Fruit fly (Drosophila melanogaster) whole organism, embryonic: Measurements from ENCODE around the gene CG5850.
A peak's percentile ranks its signal among the peaks of the same experiment; 100 is the strongest.

Experiments used
- CG10366 ChIP-seq: fragments of 200-800 bp; sonication (Bioruptor generic); IDR thresholded peaks from 2 replicates; pipeline ENCODE4 v1.3.6; 2022; ENCODE audit warnings: missing biosample characterization, missing genetic modification characterization
- CG10431 ChIP-seq: fragments of 200-800 bp; sonication (Bioruptor generic); optimal IDR thresholded peaks from 3 replicates; lab custom pipeline; 2018; ENCODE audit warnings: missing biosample characterization, mild to moderate bottlenecking, missing genetic modification characterization
- CG10654 ChIP-seq: fragments of 200-800 bp; sonication (Bioruptor generic); optimal IDR thresholded peaks from 2 replicates; lab custom pipeline; 2016; ENCODE audit warnings: missing biosample characterization, missing genetic modification characterization
- CG10979 ChIP-seq: fragments of 200-800 bp; sonication (Bioruptor generic); optimal IDR thresholded peaks from 2 replicates; lab custom pipeline; 2018; ENCODE audit warnings: missing biosample characterization, mild to moderate bottlenecking, missing genetic modification characterization, moderate library complexity
- CG12659 ChIP-seq: fragments of 200-800 bp; sonication (Bioruptor generic); optimal IDR thresholded peaks from 3 replicates; lab custom pipeline; 2017; ENCODE audit warnings: mild to moderate bottlenecking, missing biosample characterization, missing genetic modification reagents, missing genetic modification characterization
- CG12942 ChIP-seq: fragments of 200-800 bp; sonication (Bioruptor generic); optimal IDR thresholded peaks from 3 replicates; lab custom pipeline; 2016; ENCODE audit warnings: missing biosample characterization, missing genetic modification characterization
- CG13296 ChIP-seq: fragments of 200-800 bp; sonication (Bioruptor generic); optimal IDR thresholded peaks from 3 replicates; lab custom pipeline; 2018; ENCODE audit warnings: missing biosample characterization, mild to moderate bottlenecking, missing genetic modification characterization
- CG14710 ChIP-seq: fragments of 200-800 bp; sonication (Bioruptor generic); optimal IDR thresholded peaks from 3 replicates; lab custom pipeline; 2019; ENCODE audit warnings: missing biosample characterization, mild to moderate bottlenecking, missing genetic modification characterization, moderate library complexity
- CG15479 ChIP-seq: fragments of 200-800 bp; sonication (Bioruptor generic); optimal IDR thresholded peaks from 3 replicates; lab custom pipeline; 2019; ENCODE audit warnings: missing biosample characterization, mild to moderate bottlenecking, missing genetic modification characterization, moderate library complexity
- CG1602 ChIP-seq: fragments of 200-800 bp; sonication (Bioruptor generic); optimal IDR thresholded peaks from 3 replicates; lab custom pipeline; 2016; ENCODE audit warnings: missing biosample characterization, missing genetic modification characterization
- CG1647 ChIP-seq: fragments of 200-800 bp; sonication (Bioruptor generic); optimal IDR thresholded peaks from 3 replicates; lab custom pipeline; 2016; ENCODE audit warnings: missing biosample characterization, missing genetic modification characterization
- CG17568 ChIP-seq: fragments of 200-800 bp; sonication (Bioruptor generic); optimal IDR thresholded peaks from 2 replicates; lab custom pipeline; 2018; ENCODE audit warnings: missing biosample characterization, mild to moderate bottlenecking, missing genetic modification characterization, moderate library complexity
- CG17829 ChIP-seq: fragments of 200-800 bp; optimal IDR thresholded peaks from 2 replicates; lab custom pipeline; 2019; ENCODE audit warnings: missing biosample characterization, mild to moderate bottlenecking, missing genetic modification characterization, moderate library complexity
- CG1792 ChIP-seq: fragments of 200-800 bp; sonication (Bioruptor generic); optimal IDR thresholded peaks from 2 replicates; lab custom pipeline; 2016; ENCODE audit warnings: missing biosample characterization, missing genetic modification characterization
- CG18476 ChIP-seq: fragments of 200-800 bp; sonication (Bioruptor generic); optimal IDR thresholded peaks from 2 replicates; lab custom pipeline; 2016; ENCODE audit warnings: missing biosample characterization, mild to moderate bottlenecking, missing genetic modification characterization
- CG3065 ChIP-seq: fragments of 200-800 bp; sonication (Bioruptor generic); optimal IDR thresholded peaks from 2 replicates; lab custom pipeline; 2016; ENCODE audit warnings: missing biosample characterization, missing genetic modification characterization
- CG3281 ChIP-seq: fragments of 200-800 bp; sonication (Bioruptor generic); optimal IDR thresholded peaks from 3 replicates; lab custom pipeline; 2017; ENCODE audit warnings: missing biosample characterization, mild to moderate bottlenecking, missing genetic modification characterization
- CG3838 ChIP-seq: fragments of 200-800 bp; sonication (Bioruptor generic); optimal IDR thresholded peaks from 3 replicates; lab custom pipeline; 2016; ENCODE audit warnings: missing biosample characterization, missing genetic modification characterization
- CG5953 ChIP-seq: fragments of 200-800 bp; sonication (Bioruptor generic); IDR thresholded peaks from 2 replicates; pipeline ENCODE4 v1.3.6; 2022; ENCODE audit warnings: missing biosample characterization, missing genetic modification characterization
- CG6854 ChIP-seq: fragments of 200-800 bp; sonication (Bioruptor generic); optimal IDR thresholded peaks from 3 replicates; lab custom pipeline; 2017; ENCODE audit warnings: missing biosample characterization, mild to moderate bottlenecking, missing genetic modification characterization
- D19A ChIP-seq: fragments of 200-800 bp; optimal IDR thresholded peaks from 3 replicates; lab custom pipeline; 2019; ENCODE audit warnings: missing biosample characterization, mild to moderate bottlenecking, missing genetic modification characterization, moderate library complexity
- Dad ChIP-seq: fragments of 200-800 bp; sonication (Bioruptor generic); optimal IDR thresholded peaks from 3 replicates; lab custom pipeline; 2016; ENCODE audit warnings: missing biosample characterization, missing genetic modification characterization
- Drgx ChIP-seq: fragments of 200-800 bp; sonication (Bioruptor generic); IDR thresholded peaks from 2 replicates; pipeline ENCODE4 v1.3.6; 2022; ENCODE audit warnings: missing biosample characterization, missing genetic modification characterization
- Gsc ChIP-seq: fragments of 200-800 bp; sonication (Bioruptor generic); IDR thresholded peaks from 2 replicates; pipeline ENCODE4 v1.3.6; 2022; ENCODE audit warnings: missing biosample characterization, missing genetic modification characterization
- H2.0 ChIP-seq: fragments of 200-800 bp; sonication (Bioruptor generic); IDR thresholded peaks from 2 replicates; pipeline ENCODE4 v1.3.6; 2022; ENCODE audit warnings: missing biosample characterization, missing genetic modification characterization
- HLH4C ChIP-seq: fragments of 200-800 bp; sonication (Bioruptor generic); IDR thresholded peaks from 3 replicates; pipeline ENCODE4 v1.3.6; 2022; ENCODE audit warnings: missing biosample characterization, missing genetic modification characterization; ENCODE audit not compliant: partially characterized antibody
- Kr ChIP-seq: fragments of 200-800 bp; sonication (Bioruptor generic); optimal IDR thresholded peaks from 2 replicates; lab custom pipeline; 2017; ENCODE audit warnings: missing biosample characterization, mild to moderate bottlenecking, missing genetic modification characterization
- Tbp ChIP-seq: fragments of >200 bp; optimal IDR thresholded peaks from 2 replicates; lab custom pipeline; 2018; ENCODE audit warnings: missing biosample characterization, missing genetic modification characterization
- abd-A ChIP-seq: fragments of 200-800 bp; sonication (Bioruptor generic); optimal IDR thresholded peaks from 3 replicates; lab custom pipeline; 2019; ENCODE audit warnings: missing biosample characterization, mild to moderate bottlenecking, missing genetic modification characterization, moderate library complexity
- chinmo ChIP-seq: fragments of 200-800 bp; sonication (Bioruptor generic); IDR thresholded peaks from 4 replicates; pipeline ENCODE4 v1.3.6; 2022; ENCODE audit warnings: missing biosample characterization, missing genetic modification characterization; ENCODE audit not compliant: partially characterized antibody
- crp ChIP-seq, 2 experiments: fragments of 200-800 bp; sonication (Bioruptor generic); optimal IDR thresholded peaks; 2 replicates in 1 of 2; 3 replicates in 1 of 2; lab custom pipeline; 2017; ENCODE audit warnings: missing biosample characterization in 2 of 2, missing genetic modification characterization in 2 of 2, mild to moderate bottlenecking in 1 of 2, moderate library complexity in 1 of 2
- exex ChIP-seq: fragments of 200-800 bp; sonication (Bioruptor generic); optimal IDR thresholded peaks from 4 replicates; lab custom pipeline; 2018; ENCODE audit warnings: missing biosample characterization, mild to moderate bottlenecking, missing genetic modification characterization, moderate library complexity
- fu2 ChIP-seq: fragments of 200-800 bp; sonication (Bioruptor generic); optimal IDR thresholded peaks from 2 replicates; lab custom pipeline; 2016; ENCODE audit warnings: missing biosample characterization, missing genetic modification characterization
- gcm2 ChIP-seq: fragments of 200-800 bp; sonication (Bioruptor generic); optimal IDR thresholded peaks from 2 replicates; lab custom pipeline; 2016; ENCODE audit warnings: missing biosample characterization, missing genetic modification characterization
- gem ChIP-seq: fragments of 200-800 bp; sonication (Bioruptor generic); optimal IDR thresholded peaks from 2 replicates; lab custom pipeline; 2019; ENCODE audit warnings: missing biosample characterization, mild to moderate bottlenecking, missing genetic modification characterization, moderate library complexity
- lov ChIP-seq, 2 experiments: fragments of 200-800 bp in 1 of 2; fragments of >200 bp in 1 of 2; sonication (Bioruptor generic) in 1 of 2; IDR thresholded peaks in 1 of 2; optimal IDR thresholded peaks in 1 of 2; 2 replicates in 1 of 2; 3 replicates in 1 of 2; pipeline versions ENCODE4 v1.3.6 to Lab custom; 2017 to 2022; ENCODE audit warnings: missing biosample characterization in 1 of 2, missing genetic modification characterization in 1 of 2
- odd ChIP-seq: fragments of 200-800 bp; sonication (Bioruptor generic); optimal IDR thresholded peaks from 2 replicates; lab custom pipeline; 2017; ENCODE audit warnings: missing biosample characterization, mild to moderate bottlenecking, missing genetic modification characterization
- p53 ChIP-seq: fragments of 200-800 bp; sonication (Bioruptor generic); optimal IDR thresholded peaks from 2 replicates; lab custom pipeline; 2016; ENCODE audit warnings: missing biosample characterization, missing genetic modification characterization
- pho ChIP-seq: fragments of 200-800 bp; sonication (Bioruptor generic); optimal IDR thresholded peaks from 2 replicates; lab custom pipeline; 2016; ENCODE audit warnings: missing biosample characterization, missing genetic modification characterization
- prd ChIP-seq, 3 experiments: fragments of >200 bp in 2 of 3; fragments of 200-800 bp in 1 of 3; sonication (Bioruptor generic) in 1 of 3; optimal IDR thresholded peaks in 2 of 3; IDR thresholded peaks in 1 of 3; 2 replicates in 2 of 3; 3 replicates in 1 of 3; pipeline versions ENCODE4 v1.3.6 to Lab custom; 2017 to 2022; ENCODE audit warnings: missing biosample characterization in 1 of 3, missing genetic modification characterization in 1 of 3
- rib ChIP-seq: fragments of 200-800 bp; sonication (Bioruptor generic); IDR thresholded peaks from 2 replicates; pipeline ENCODE4 v1.3.6; 2022; ENCODE audit warnings: missing biosample characterization, missing genetic modification characterization
- run ChIP-seq: fragments of 200-800 bp; sonication (Bioruptor generic); optimal IDR thresholded peaks from 3 replicates; lab custom pipeline; 2018; ENCODE audit warnings: missing biosample characterization, mild to moderate bottlenecking, missing genetic modification characterization
- slou ChIP-seq: fragments of 200-800 bp; sonication (Bioruptor generic); optimal IDR thresholded peaks from 3 replicates; lab custom pipeline; 2016; ENCODE audit warnings: missing biosample characterization, missing genetic modification characterization
- stc ChIP-seq: fragments of 200-800 bp; sonication (Bioruptor generic); IDR thresholded peaks from 2 replicates; pipeline ENCODE4 v1.3.6; 2022; ENCODE audit warnings: missing biosample characterization, missing genetic modification characterization
- trh ChIP-seq: fragments of 200-800 bp; sonication (Bioruptor generic); optimal IDR thresholded peaks from 2 replicates; lab custom pipeline; 2016; ENCODE audit warnings: missing biosample characterization, missing genetic modification characterization
- usp ChIP-seq: fragments of >200 bp; optimal IDR thresholded peaks from 2 replicates; lab custom pipeline; 2017; ENCODE audit warnings: missing biosample characterization, missing genetic modification characterization
- z ChIP-seq: fragments of 200-800 bp; sonication (Bioruptor generic); IDR thresholded peaks from 3 replicates; pipeline ENCODE4 v1.3.6; 2022; ENCODE audit warnings: missing biosample characterization, missing genetic modification characterization

Gene CG5850

DNA sequence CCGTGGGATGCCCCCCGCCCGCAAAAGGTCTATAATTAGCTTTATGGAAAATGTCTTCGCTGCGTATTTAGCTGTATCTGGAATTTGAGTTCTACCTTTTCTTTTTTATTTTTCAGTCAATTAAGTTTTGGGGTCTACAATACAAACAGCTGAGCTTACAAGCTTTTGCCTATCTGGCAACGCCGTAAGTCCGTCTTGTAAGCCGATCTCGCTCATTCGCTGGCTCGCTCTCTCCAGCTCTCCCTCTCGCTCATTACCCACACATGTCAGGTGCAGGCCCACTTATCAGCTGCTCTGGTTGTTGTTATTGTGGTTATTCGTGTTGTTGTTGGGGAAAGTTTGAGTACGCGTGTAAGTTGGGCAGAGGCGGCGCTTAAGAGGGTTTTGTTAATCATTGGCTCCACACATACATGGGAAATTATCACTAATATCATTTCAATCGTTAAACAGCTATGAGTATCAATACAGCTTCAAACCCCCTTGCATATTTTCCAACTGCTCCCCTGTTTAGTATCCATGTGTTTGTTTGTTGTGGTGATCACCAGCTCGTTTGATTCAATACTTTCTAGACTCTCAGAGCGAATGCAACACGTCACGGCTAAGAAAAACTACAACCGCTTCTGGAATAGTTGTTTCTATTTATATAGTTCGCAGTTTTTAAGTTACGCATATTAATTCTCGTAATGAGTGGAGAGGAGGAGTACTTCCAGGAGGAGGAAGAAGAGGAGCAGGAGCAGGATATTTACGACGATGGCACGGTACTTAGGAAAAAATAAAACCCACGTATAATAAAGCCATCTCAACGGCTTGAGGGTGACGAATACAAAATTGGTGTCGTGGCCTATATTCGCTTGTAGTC is 46.3 kb upstream of the CG5850 start (continued):
- TF ChIP-seq trh (GFP tag; lab: Kevin White, UChicago) (peak; percentile 86), Tbp (no peak), CG1792 (GFP tag; lab: Kevin White, UChicago) (peak; percentile 97), CG18476 (GFP tag; lab: Kevin White, UChicago) (peak; percentile 89), lov (optimal IDR thresholded peaks at IDR 0.05; lab: Kevin White, UChicago) (no peak), lov (GFP tag; IDR thresholded peaks at IDR 0.05; lab: Robert Waterston, UW) (peak; percentile 92), CG13296 (peak; percentile 94), gcm2 (peak; percentile 92), Dad (peak; percentile 97), HLH4C (no peak), stc (GFP tag; lab: Robert Waterston, UW) (peak; percentile 96), odd (GFP tag; lab: Kevin White, UChicago) (peak; percentile 93), chinmo (GFP tag; lab: Robert Waterston, UW) (peak; percentile 92; the same call in 3 of the 4 replicates), CG1602 (GFP tag; lab: Kevin White, UChicago) (peak; percentile 96), CG5953 (GFP tag; lab: Robert Waterston, UW) (peak; percentile 92), p53 (GFP tag; lab: Kevin White, UChicago) (peak; percentile 96), CG3838 (GFP tag; lab: Kevin White, UChicago) (peak; percentile 89), CG17829 (tag; lab: Kevin White, UChicago) (peak; percentile 95), z (GFP tag; lab: Robert Waterston, UW) (peak; percentile 74; the same call in 2 of the 3 replicates), CG17568 (GFP tag; lab: Kevin White, UChicago) (peak; percentile 93), CG10654 (GFP tag; lab: Kevin White, UChicago) (peak; percentile 95), CG3065 (GFP tag; lab: Kevin White, UChicago) (peak; percentile 94), Kr (GFP tag; lab: Kevin White, UChicago) (no peak), H2.0 (GFP tag; lab: Robert Waterston, UW) (peak; percentile 98), run (tag; lab: Kevin White, UChicago) (peak; percentile 89), D19A (tag; lab: Kevin White, UChicago) (peak; percentile 91), rib (GFP tag; lab: Robert Waterston, UW) (peak; percentile 98), Gsc (GFP tag; lab: Robert Waterston, UW) (peak; percentile 92; the same call in 1 of the 2 replicates), CG14710 (peak; percentile 89), CG12942 (GFP tag; lab: Kevin White, UChicago) (peak; percentile 96), CG1647 (GFP tag; lab: Kevin White, UChicago) (peak; percentile 97), gem (tag; lab: Kevin White, UChicago) (peak; percentile 97), pho (GFP tag; lab: Kevin White, UChicago) (peak; percentile 98), abd-A (no peak), usp (GFP tag; lab: Kevin White, UChicago) (no peak), crp (GFP tag; optimal IDR thresholded peaks at IDR 0.05; lab: Kevin White, UChicago) (peak; percentile 11 to 78), CG3281 (GFP tag; lab: Kevin White, UChicago) (peak; percentile 95), CG6854 (peak; percentile 91), prd (optimal IDR thresholded peaks at IDR 0.05; lab: Kevin White, UChicago) (no peak), prd (GFP tag; IDR thresholded peaks at IDR 0.05; lab: Robert Waterston, UW) (peak; percentile 98), slou (GFP tag; lab: Kevin White, UChicago) (peak; percentile 94), exex (tag; lab: Kevin White, UChicago) (no peak), CG10979 (peak; percentile 95), CG10366 (peak; percentile 98), CG10431 (GFP tag; lab: Kevin White, UChicago) (peak; percentile 99), Drgx (GFP tag; lab: Robert Waterston, UW) (peak; percentile 99), fu2 (GFP tag; lab: Kevin White, UChicago) (peak; percentile 97), CG15479 (GFP tag; lab: Kevin White, UChicago) (no peak), CG12659 (GFP tag; lab: Kevin White, UChicago) (peak; percentile 97)
